Worm (Caenorhabditis elegans): ENCODE measurements around the gene athp-3.

The athp-3 gene

DNA sequence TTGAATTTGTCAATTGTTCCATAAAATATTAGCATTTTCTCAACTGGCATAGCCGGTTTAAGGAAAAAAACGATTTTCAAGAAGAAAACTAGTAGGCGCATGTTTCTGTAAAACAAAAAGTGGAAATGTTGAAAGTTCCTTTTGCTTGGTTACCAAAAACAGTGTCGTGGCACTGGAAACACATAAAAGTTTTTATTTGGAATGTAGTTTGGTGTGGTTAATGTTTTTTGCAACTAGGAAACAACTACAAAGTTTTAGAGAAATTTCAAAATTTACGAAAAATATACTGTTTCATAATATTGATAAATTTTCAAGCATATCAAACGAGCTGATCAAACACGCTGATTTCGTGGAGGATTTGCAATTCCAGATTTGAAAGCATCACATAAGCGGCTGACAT lies 2.5 kb downstream of the athp-3 start, which contains the start of gene clec-195:
Gene clec-195, minus strand, starts transcription at position 101 of the 400 bp plus-strand sequence.
- TF ChIP-seq lsl-1 (GFP tag; optimal IDR thresholded peaks at IDR 0.05) (no peak), rpc-1 (optimal IDR thresholded peaks at IDR 0.05) (no peak), rpc-1 (tag; optimal IDR thresholded peaks at IDR 0.05) (no peak), F57A8.1 (GFP tag; optimal IDR thresholded peaks at IDR 0.05) (no peak), dpl-1 (GFP tag; optimal IDR thresholded peaks at IDR 0.05) (no peak), mel-28 (tag; optimal IDR thresholded peaks at IDR 0.05; ENCODE audit: borderline replicate concordance) (no peak)

ce11 chrIV:17040618-17041017 lies 7.5 kb downstream of the athp-3 start, which contains the start of gene Y116A8C.20:
Y116A8C.20 (plus strand) TSS chrIV:17040918.
- no peak for TF ChIP-seq ama-1 (optimal IDR thresholded peaks at IDR 0.05)
- no peak for TF ChIP-seq ama-1 (GFP tag; optimal IDR thresholded peaks at IDR 0.05)
- TF ChIP-seq madf-8 (GFP tag; conservative IDR thresholded peaks at IDR 0.05), result no peak
- TF ChIP-seq nhr-120 (GFP tag; IDR thresholded peaks at IDR 0.05), result no peak
- no peak for TF ChIP-seq ets-4 (GFP tag; optimal IDR thresholded peaks at IDR 0.05)
- no peak for TF ChIP-seq akir-1 (GFP tag; optimal IDR thresholded peaks at IDR 0.05)
- no peak for TF ChIP-seq egl-44 (GFP tag; IDR thresholded peaks at IDR 0.05)

- TF ChIP-seq K11D2.4 (GFP tag; IDR thresholded peaks at IDR 0.05) (no peak), snpc-4 (GFP tag; optimal IDR thresholded peaks at IDR 0.05) (no peak), snpc-4 (tag; optimal IDR thresholded peaks at IDR 0.05) (no peak), fkh-3 (tag; optimal IDR thresholded peaks at IDR 0.05) (no peak), snpc-1.3 (tag; optimal IDR thresholded peaks at IDR 0.05; ENCODE audit: insufficient read depth) (no peak), repo-1 (tag; optimal IDR thresholded peaks at IDR 0.05) (no peak), zfh-2 (GFP tag; conservative IDR thresholded peaks at IDR 0.05) (no peak), ztf-18 (tag; optimal IDR thresholded peaks at IDR 0.05) (no peak), attf-3 (GFP tag; conservative IDR thresholded peaks at IDR 0.05) (no peak), mes-4 (tag; optimal IDR thresholded peaks at IDR 0.05) (no peak), bed-1 (GFP tag; IDR thresholded peaks at IDR 0.05) (no peak), nhr-27 (tag; optimal IDR thresholded peaks at IDR 0.05) (no peak), F49E8.2 (tag; optimal IDR thresholded peaks at IDR 0.05; ENCODE audit: insufficient read depth) (no peak), unc-62 (GFP tag; optimal IDR thresholded peaks at IDR 0.05) (no peak), ceh-100 (GFP tag; IDR thresholded peaks at IDR 0.05) (no peak), Y53G8AR.9 (GFP tag; conservative IDR thresholded peaks at IDR 0.05) (no peak), lsl-1 (GFP tag; optimal IDR thresholded peaks at IDR 0.05) (no peak), unc-130 (GFP tag; optimal IDR thresholded peaks at IDR 0.05) (no peak)
Observed at ce11 chrIV:17039545-17039944, 8.6 kb downstream of the athp-3 start, which contains the start of gene Y116A8C.19. Y116A8C.19 (minus strand) TSS chrIV:17039645.

ce11 chrIV:17030494-17030893 lies 17.7 kb downstream of the athp-3 start, which contains the start of gene nhr-229:
nhr-229 (minus strand) TSS chrIV:17030594.
- no peak for TF ChIP-seq snpc-1.1 (tag; optimal IDR thresholded peaks at IDR 0.05; ENCODE audit: insufficient read depth)
- TF ChIP-seq nhr-179 (tag; optimal IDR thresholded peaks at IDR 0.05), result no peak
- TF ChIP-seq rcor-1 (GFP tag; IDR thresholded peaks at IDR 0.05), result no peak
- no peak for TF ChIP-seq Y53G8AR.9 (GFP tag; conservative IDR thresholded peaks at IDR 0.05)
- no peak for TF ChIP-seq rec-8 (tag; optimal IDR thresholded peaks at IDR 0.05)
- no peak for TF ChIP-seq ztf-25 (GFP tag; IDR thresholded peaks at IDR 0.05)
- no peak for TF ChIP-seq C06A6.2 (GFP tag; conservative IDR thresholded peaks at IDR 0.05)
- TF ChIP-seq nfyb-1 (GFP tag; IDR thresholded peaks at IDR 0.05), result no peak
- TF ChIP-seq ZK185.1 (tag; optimal IDR thresholded peaks at IDR 0.05; ENCODE audit: poor library complexity, severe bottlenecking), result no peak
- no peak for TF ChIP-seq unc-130 (GFP tag; optimal IDR thresholded peaks at IDR 0.05)
- no peak for TF ChIP-seq ceh-58 (GFP tag; IDR thresholded peaks at IDR 0.05)
- no peak for TF ChIP-seq akir-1 (GFP tag; optimal IDR thresholded peaks at IDR 0.05)
- no peak for TF ChIP-seq xnd-1 (tag; optimal IDR thresholded peaks at IDR 0.05)
- no peak for TF ChIP-seq aptf-3 (GFP tag; IDR thresholded peaks at IDR 0.05)
